Fruit fly (Drosophila melanogaster) whole organism, embryonic: Measurements from ENCODE around the gene Tim9b.

Source experiments
- Adf1 ChIP-seq: fragments of 200-800 bp; sonication (Bioruptor generic); IDR thresholded peaks from 2 replicates; pipeline ENCODE4 v1.3.6; 2022; ENCODE audit warnings: missing biosample characterization, missing genetic modification characterization
- BtbVII ChIP-seq: fragments of 200-800 bp; sonication (Bioruptor generic); optimal IDR thresholded peaks from 3 replicates; lab custom pipeline; 2017; ENCODE audit warnings: missing biosample characterization, mild to moderate bottlenecking, missing genetic modification characterization
- CG10274 ChIP-seq: fragments of 200-800 bp; sonication (Bioruptor generic); optimal IDR thresholded peaks from 3 replicates; lab custom pipeline; 2017; ENCODE audit warnings: missing biosample characterization, mild to moderate bottlenecking, missing genetic modification characterization
- CG10543 ChIP-seq: fragments of 200-800 bp; sonication (Bioruptor generic); optimal IDR thresholded peaks from 3 replicates; lab custom pipeline; 2017; ENCODE audit warnings: missing biosample characterization, mild to moderate bottlenecking, missing genetic modification characterization, moderate library complexity
- CG10654 ChIP-seq: fragments of 200-800 bp; sonication (Bioruptor generic); optimal IDR thresholded peaks from 2 replicates; lab custom pipeline; 2016; ENCODE audit warnings: missing biosample characterization, missing genetic modification characterization
- CG13624 ChIP-seq: fragments of 200-800 bp; sonication (Bioruptor generic); optimal IDR thresholded peaks from 2 replicates; lab custom pipeline; 2016; ENCODE audit warnings: missing biosample characterization, missing genetic modification characterization
- CG14667 ChIP-seq: fragments of 200-800 bp; sonication (Bioruptor generic); IDR thresholded peaks from 2 replicates; pipeline ENCODE4 v1.3.6; 2022; ENCODE audit warnings: missing biosample characterization, missing genetic modification characterization
- CG15601 ChIP-seq: fragments of 200-800 bp; sonication (Bioruptor generic); optimal IDR thresholded peaks from 3 replicates; lab custom pipeline; 2019; ENCODE audit warnings: missing biosample characterization, mild to moderate bottlenecking, missing genetic modification characterization, moderate library complexity
- CG16815 ChIP-seq: fragments of 200-800 bp; sonication (Bioruptor generic); optimal IDR thresholded peaks from 3 replicates; lab custom pipeline; 2017; ENCODE audit warnings: missing biosample characterization, mild to moderate bottlenecking, missing genetic modification characterization
- CG17612 ChIP-seq: fragments of 200-800 bp; sonication (Bioruptor generic); IDR thresholded peaks from 2 replicates; pipeline ENCODE4 v1.3.6; 2022; ENCODE audit warnings: missing biosample characterization, missing genetic modification characterization
- CG18476 ChIP-seq: fragments of 200-800 bp; sonication (Bioruptor generic); optimal IDR thresholded peaks from 2 replicates; lab custom pipeline; 2016; ENCODE audit warnings: missing biosample characterization, mild to moderate bottlenecking, missing genetic modification characterization
- CG2120 ChIP-seq: fragments of 200-800 bp; sonication (Bioruptor generic); optimal IDR thresholded peaks from 3 replicates; lab custom pipeline; 2016; ENCODE audit warnings: missing biosample characterization, missing genetic modification characterization
- CG2199 ChIP-seq: fragments of 200-800 bp; sonication (Bioruptor generic); IDR thresholded peaks from 3 replicates; pipeline ENCODE4 v1.3.6; 2022; ENCODE audit warnings: missing biosample characterization, missing genetic modification characterization
- CG7556 ChIP-seq: fragments of 200-800 bp; sonication (Bioruptor generic); optimal IDR thresholded peaks from 2 replicates; lab custom pipeline; 2017; ENCODE audit warnings: missing biosample characterization, mild to moderate bottlenecking, missing genetic modification characterization
- Camta ChIP-seq: fragments of 200-800 bp; sonication (Bioruptor generic); optimal IDR thresholded peaks from 2 replicates; lab custom pipeline; 2016; ENCODE audit warnings: missing biosample characterization, missing genetic modification characterization
- D ChIP-seq, 2 experiments: fragments of 200-800 bp in 1 of 2; fragments of >200 bp in 1 of 2; sonication (Bioruptor generic) in 1 of 2; optimal IDR thresholded peaks; 2 replicates in 1 of 2; 3 replicates in 1 of 2; lab custom pipeline; 2017; ENCODE audit warnings: mild to moderate bottlenecking in 1 of 2, missing biosample characterization in 1 of 2, missing genetic modification characterization in 1 of 2, missing genetic modification reagents in 1 of 2
- Dbx ChIP-seq: fragments of 200-800 bp; sonication (Bioruptor generic); IDR thresholded peaks from 3 replicates; pipeline ENCODE4 v1.3.6; 2022; ENCODE audit warnings: missing biosample characterization, missing genetic modification characterization
- Doc2 ChIP-seq: fragments of 200-800 bp; sonication (Bioruptor generic); IDR thresholded peaks from 2 replicates; pipeline ENCODE4 v1.3.6; 2022; ENCODE audit warnings: missing biosample characterization, missing genetic modification characterization
- Ets97D ChIP-seq: fragments of 200-800 bp; sonication (Bioruptor generic); optimal IDR thresholded peaks from 3 replicates; lab custom pipeline; 2016; ENCODE audit warnings: missing biosample characterization, missing genetic modification characterization
- Fer3 ChIP-seq: fragments of 200-800 bp; sonication (Bioruptor generic); optimal IDR thresholded peaks from 2 replicates; lab custom pipeline; 2018; ENCODE audit warnings: missing biosample characterization, mild to moderate bottlenecking, missing genetic modification characterization, moderate library complexity
- Hmr ChIP-seq: fragments of 200-800 bp; sonication (Bioruptor generic); optimal IDR thresholded peaks from 3 replicates; lab custom pipeline; 2017; ENCODE audit warnings: mild to moderate bottlenecking, missing biosample characterization, missing genetic modification reagents, missing genetic modification characterization
- Lpt ChIP-seq: fragments of >200 bp; optimal IDR thresholded peaks from 2 replicates; lab custom pipeline; 2018; ENCODE audit warnings: missing biosample characterization, missing genetic modification characterization
- Oaz ChIP-seq: fragments of 200-800 bp; sonication (Bioruptor generic); IDR thresholded peaks from 2 replicates; pipeline ENCODE4 v1.3.6; 2022; ENCODE audit warnings: missing biosample characterization, missing genetic modification characterization
- Pdp1 ChIP-seq, 2 experiments: fragments of 200-800 bp; sonication (Bioruptor generic); optimal IDR thresholded peaks; 3 replicates each; lab custom pipeline; 2016; ENCODE audit warnings: missing biosample characterization in 2 of 2, missing genetic modification characterization in 2 of 2, mild to moderate bottlenecking in 1 of 2, moderate library complexity in 1 of 2
- Tbp ChIP-seq: fragments of >200 bp; optimal IDR thresholded peaks from 2 replicates; lab custom pipeline; 2018; ENCODE audit warnings: missing biosample characterization, missing genetic modification characterization
- cas ChIP-seq: fragments of 200-800 bp; sonication (Bioruptor generic); IDR thresholded peaks from 2 replicates; pipeline ENCODE4 v1.3.6; 2022; ENCODE audit warnings: missing biosample characterization, missing genetic modification characterization
- cato ChIP-seq: fragments of 200-800 bp; sonication (Bioruptor generic); optimal IDR thresholded peaks from 2 replicates; lab custom pipeline; 2016; ENCODE audit warnings: missing biosample characterization, missing genetic modification characterization, borderline replicate concordance
- caup ChIP-seq: fragments of 200-800 bp; sonication (Bioruptor generic); optimal IDR thresholded peaks from 3 replicates; lab custom pipeline; 2017; ENCODE audit warnings: missing biosample characterization, mild to moderate bottlenecking, missing genetic modification characterization, moderate library complexity; ENCODE audit not compliant: severe bottlenecking
- chif ChIP-seq, 2 experiments: fragments of 200-800 bp; sonication (Bioruptor generic); optimal IDR thresholded peaks; 3 replicates each; lab custom pipeline; 2016; ENCODE audit warnings: missing biosample characterization in 2 of 2, missing genetic modification characterization in 2 of 2
- eve ChIP-seq, 2 experiments: fragments of >200 bp; optimal IDR thresholded peaks; 2 replicates each; lab custom pipeline; 2017; ENCODE audit warnings: missing biosample characterization in 2 of 2, missing genetic modification characterization in 2 of 2
- jumu ChIP-seq: fragments of 200-800 bp; sonication (Bioruptor generic); optimal IDR thresholded peaks from 3 replicates; lab custom pipeline; 2016; ENCODE audit warnings: missing biosample characterization, missing genetic modification characterization
- pb ChIP-seq: fragments of 200-800 bp; sonication (Bioruptor generic); optimal IDR thresholded peaks from 3 replicates; lab custom pipeline; 2016; ENCODE audit warnings: missing biosample characterization, missing genetic modification characterization
- peb ChIP-seq: fragments of 200-800 bp; sonication (Bioruptor generic); IDR thresholded peaks from 2 replicates; pipeline ENCODE4 v1.3.6; 2022; ENCODE audit warnings: missing biosample characterization, missing genetic modification characterization
- pfk ChIP-seq: fragments of 200-800 bp; sonication (Bioruptor generic); optimal IDR thresholded peaks from 2 replicates; lab custom pipeline; 2018; ENCODE audit warnings: missing biosample characterization, mild to moderate bottlenecking, missing genetic modification characterization, moderate library complexity
- pnt ChIP-seq: fragments of 200-800 bp; sonication (Bioruptor generic); optimal IDR thresholded peaks from 3 replicates; lab custom pipeline; 2016; ENCODE audit warnings: missing biosample characterization, missing genetic modification characterization
- ro ChIP-seq: fragments of 200-800 bp; sonication (Bioruptor generic); IDR thresholded peaks from 2 replicates; pipeline ENCODE4 v1.3.6; 2022; ENCODE audit warnings: missing biosample characterization, missing genetic modification characterization
- shn ChIP-seq: fragments of 200-800 bp; sonication (Bioruptor generic); optimal IDR thresholded peaks from 3 replicates; lab custom pipeline; 2016; ENCODE audit warnings: missing biosample characterization, missing genetic modification characterization
- ttk ChIP-seq: fragments of 200-800 bp; sonication (Bioruptor generic); IDR thresholded peaks from 2 replicates; pipeline ENCODE4 v2.1.2; 2022; ENCODE audit warnings: missing biosample characterization, missing genetic modification characterization
- usp ChIP-seq: fragments of >200 bp; optimal IDR thresholded peaks from 2 replicates; lab custom pipeline; 2017; ENCODE audit warnings: missing biosample characterization, missing genetic modification characterization
- zfh2 ChIP-seq: fragments of 200-800 bp; sonication (Bioruptor generic); optimal IDR thresholded peaks from 2 replicates; lab custom pipeline; 2016; ENCODE audit warnings: missing biosample characterization, missing genetic modification characterization

Tim9b gene

DNA sequence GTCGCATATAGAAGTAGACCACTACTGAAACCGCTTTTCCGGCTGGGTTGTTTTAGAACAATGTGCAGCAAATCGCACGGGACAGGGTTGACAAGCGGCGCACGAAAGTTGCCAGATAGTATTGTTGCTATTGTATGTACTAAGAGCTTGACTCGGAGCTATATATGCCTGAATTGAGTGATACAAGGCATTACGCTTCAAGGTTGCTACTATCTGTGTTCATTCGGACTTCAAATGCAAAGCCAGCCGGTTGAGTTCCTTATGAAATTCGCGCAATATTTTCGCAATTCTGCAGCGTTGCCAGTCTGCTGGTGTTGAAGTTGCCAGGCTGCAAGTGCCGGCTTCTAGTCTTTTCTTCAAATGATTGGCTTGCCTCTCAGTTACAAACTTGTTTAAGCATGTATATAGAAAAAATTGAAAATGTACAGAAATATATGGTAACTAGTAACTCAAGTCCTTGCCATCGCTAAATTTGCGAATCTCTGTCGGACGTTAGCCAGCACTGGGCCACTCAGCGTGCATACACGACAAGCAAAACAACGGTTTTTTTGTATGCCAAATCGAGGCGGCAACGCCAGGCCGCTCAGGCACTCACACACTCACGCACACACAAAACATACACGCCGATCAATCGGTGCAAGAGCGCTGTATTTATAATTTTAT, 33.6 kb upstream of the Tim9b start, which contains the start of the genes Ranbp21 and Elys (continued):
- TF ChIP-seq Lpt (GFP tag; lab: Kevin White, UChicago) (no peak), CG15601 (tag; lab: Kevin White, UChicago) (no peak), CG10543 (peak; percentile 62), pb (no peak), Tbp (GFP tag; lab: Kevin White, UChicago) (no peak), shn (GFP tag; lab: Kevin White, UChicago) (peak; percentile 65), cato (GFP tag; lab: Kevin White, UChicago) (no peak), Fer3 (tag; lab: Kevin White, UChicago) (peak; percentile 3), D (optimal IDR thresholded peaks at IDR 0.05; lab: Kevin White, UChicago) (no peak), D (GFP tag; optimal IDR thresholded peaks at IDR 0.05; lab: Kevin White, UChicago) (no peak), CG17612 (GFP tag; lab: Robert Waterston, UW) (no peak), CG2199 (no peak), Dbx (GFP tag; lab: Robert Waterston, UW) (peak; percentile 72), usp (GFP tag; lab: Kevin White, UChicago) (no peak), pnt (GFP tag; lab: Kevin White, UChicago) (peak; percentile 62), jumu (GFP tag; lab: Kevin White, UChicago) (peak; percentile 78), CG14667 (GFP tag; lab: Robert Waterston, UW) (peak; percentile 37; the same call in 1 of the 2 replicates), CG13624 (GFP tag; lab: Kevin White, UChicago) (peak; percentile 59), CG18476 (peak; percentile 22), BtbVII (GFP tag; lab: Kevin White, UChicago) (no peak), cas (GFP tag; lab: Robert Waterston, UW) (no peak), chif (GFP tag; optimal IDR thresholded peaks at IDR 0.05; lab: Kevin White, UChicago) (peak; percentile 52), Pdp1 (GFP tag; optimal IDR thresholded peaks at IDR 0.05; lab: Kevin White, UChicago) (peak; percentile 44 to 61), pfk (GFP tag; lab: Kevin White, UChicago) (no peak), Ets97D (peak; percentile 62), CG16815 (GFP tag; lab: Kevin White, UChicago) (no peak), CG7556 (GFP tag; lab: Kevin White, UChicago) (peak; percentile 34), peb (GFP tag; lab: Robert Waterston, UW) (no peak), Oaz (no peak), ttk (GFP tag; lab: Robert Waterston, UW) (peak; percentile 51; the same call in 1 of the 2 replicates), caup (GFP tag; lab: Kevin White, UChicago) (no peak), Adf1 (GFP tag; lab: Robert Waterston, UW) (no peak), Doc2 (GFP tag; lab: Robert Waterston, UW) (no peak), Camta (GFP tag; lab: Kevin White, UChicago) (peak; percentile 23), zfh2 (GFP tag; lab: Kevin White, UChicago) (peak; percentile 75), eve (GFP tag; optimal IDR thresholded peaks at IDR 0.05; lab: Kevin White, UChicago) (no peak), CG10274 (GFP tag; lab: Kevin White, UChicago) (no peak), Hmr (no peak), ro (GFP tag; lab: Robert Waterston, UW) (no peak), CG2120 (GFP tag; lab: Kevin White, UChicago) (peak; percentile 73), CG10654 (no peak)
